Worm (Caenorhabditis elegans): ENCODE measurements around the gene syx-4.

syx-4 gene

ce11 chrIV:8432709-8433108 lies 24.4 kb upstream of the syx-4 start, which contains the start of the genes T26A8.4 and pdtf-1 (continued):
- TF ChIP-seq F16B12.6 (tag; optimal IDR thresholded peaks at IDR 0.05): peak; percentile 56
- peak; percentile 65 for TF ChIP-seq hpl-2 (GFP tag; optimal IDR thresholded peaks at IDR 0.05)
- TF ChIP-seq unc-98 (GFP tag; IDR thresholded peaks at IDR 0.05): no peak
- peak; percentile 95 for TF ChIP-seq nhr-47 (tag; optimal IDR thresholded peaks at IDR 0.05)
- TF ChIP-seq sup-37 (GFP tag; optimal IDR thresholded peaks at IDR 0.05): no peak
- TF ChIP-seq ets-5 (GFP tag; IDR thresholded peaks at IDR 0.05): no peak
- peak; percentile 82 to 94 for TF ChIP-seq lin-35 (GFP tag; optimal IDR thresholded peaks at IDR 0.05)
- TF ChIP-seq unc-62 (GFP tag; optimal IDR thresholded peaks at IDR 0.05): peak; percentile 19
- TF ChIP-seq irx-1 (tag; optimal IDR thresholded peaks at IDR 0.05): peak; percentile 83
- peak; percentile 42 for TF ChIP-seq C04F5.9 (tag; optimal IDR thresholded peaks at IDR 0.05)
- TF ChIP-seq aly-2 (tag; optimal IDR thresholded peaks at IDR 0.05): peak; percentile 50
- peak; percentile 82 for TF ChIP-seq dsc-1 (tag; optimal IDR thresholded peaks at IDR 0.05)
- peak; percentile 82 for TF ChIP-seq pax-3 (tag; optimal IDR thresholded peaks at IDR 0.05)
- TF ChIP-seq pag-3 (tag; optimal IDR thresholded peaks at IDR 0.05; ENCODE audit: borderline replicate concordance, insufficient read depth): no peak
- TF ChIP-seq swsn-7 (tag; optimal IDR thresholded peaks at IDR 0.05): peak; percentile 92
- TF ChIP-seq nhr-28 (tag; optimal IDR thresholded peaks at IDR 0.05): no peak
- TF ChIP-seq lsy-2 (tag; optimal IDR thresholded peaks at IDR 0.05): peak; percentile 99 to 100
- TF ChIP-seq snpc-4 (tag; optimal IDR thresholded peaks at IDR 0.05): peak; percentile 95
- TF ChIP-seq lir-3 (tag; optimal IDR thresholded peaks at IDR 0.05; ENCODE audit: poor library complexity): peak; percentile 67
- peak; percentile 57 for TF ChIP-seq C34B4.2 (tag; optimal IDR thresholded peaks at IDR 0.05)
- peak; percentile 49 for TF ChIP-seq elt-2 (tag; optimal IDR thresholded peaks at IDR 0.05)
- TF ChIP-seq lin-39 (tag; optimal IDR thresholded peaks at IDR 0.05): peak; percentile 72
- TF ChIP-seq vab-15 (tag; optimal IDR thresholded peaks at IDR 0.05): peak; percentile 24
- no peak for TF ChIP-seq nhr-76 (tag; optimal IDR thresholded peaks at IDR 0.05)
- TF ChIP-seq isw-1 (GFP tag; IDR thresholded peaks at IDR 0.05): peak; percentile 91
- TF ChIP-seq xbp-1 (tag; optimal IDR thresholded peaks at IDR 0.05): peak; percentile 95
- no peak for TF ChIP-seq hlh-4 (tag; optimal IDR thresholded peaks at IDR 0.05)
- TF ChIP-seq ceh-8 (GFP tag; optimal IDR thresholded peaks at IDR 0.05): peak; percentile 67
- TF ChIP-seq nhr-237 (tag; optimal IDR thresholded peaks at IDR 0.05): peak; percentile 80
- TF ChIP-seq fkh-8 (tag; optimal IDR thresholded peaks at IDR 0.05): peak; percentile 95
- TF ChIP-seq nhr-84 (tag; optimal IDR thresholded peaks at IDR 0.05): no peak

- no peak for TF ChIP-seq efl-1 (optimal IDR thresholded peaks at IDR 0.05)
- peak in 1 of 2 experiments; percentile 4 for TF ChIP-seq efl-1 (GFP tag; optimal IDR thresholded peaks at IDR 0.05 in 1 of 2)
- no peak for TF ChIP-seq ceh-88 (GFP tag; IDR thresholded peaks at IDR 0.05)
These were observed 10.2 kb upstream of the syx-4 start, which contains the start of gene T01B11.1 for ce11 chrIV:8446904-8447303. Gene T01B11.1 (plus strand): TSS chrIV:8447204.

ce11 chrIV:8449869-8450268 lies 7.2 kb upstream of the syx-4 start:
- TF ChIP-seq C34B4.2 (tag; optimal IDR thresholded peaks at IDR 0.05): no peak
- no peak for TF ChIP-seq ceh-90 (tag; optimal IDR thresholded peaks at IDR 0.05)
- TF ChIP-seq lsy-2 (tag; optimal IDR thresholded peaks at IDR 0.05): no peak
- no peak for TF ChIP-seq fkh-8 (tag; optimal IDR thresholded peaks at IDR 0.05)
- no peak for TF ChIP-seq ztf-4 (tag; optimal IDR thresholded peaks at IDR 0.05)
- no peak for TF ChIP-seq snpc-4 (tag; optimal IDR thresholded peaks at IDR 0.05)
- TF ChIP-seq C16A3.4 (tag; optimal IDR thresholded peaks at IDR 0.05): no peak

ce11 chrIV:8450534-8450933 lies 6.5 kb upstream of the syx-4 start:
- TF ChIP-seq mab-9 (GFP tag; IDR thresholded peaks at IDR 0.05): no peak
- no peak for TF ChIP-seq dsc-1 (tag; optimal IDR thresholded peaks at IDR 0.05)
- peak in 1 of 2 experiments; percentile 12 for TF ChIP-seq lsy-2 (tag; optimal IDR thresholded peaks at IDR 0.05)
- TF ChIP-seq grh-1 (GFP tag; IDR thresholded peaks at IDR 0.05): no peak
- peak in 1 of 2 experiments; percentile 7 for TF ChIP-seq lin-35 (GFP tag; optimal IDR thresholded peaks at IDR 0.05)
- TF ChIP-seq mep-1 (tag; optimal IDR thresholded peaks at IDR 0.05): no peak
- no peak for TF ChIP-seq C04F5.9 (tag; optimal IDR thresholded peaks at IDR 0.05)
- TF ChIP-seq nhr-76 (tag; optimal IDR thresholded peaks at IDR 0.05): no peak
- TF ChIP-seq ceh-88 (GFP tag; IDR thresholded peaks at IDR 0.05): no peak
- no peak for TF ChIP-seq fkh-4 (tag; optimal IDR thresholded peaks at IDR 0.05; ENCODE audit: borderline replicate concordance)
- TF ChIP-seq nhr-71 (tag; optimal IDR thresholded peaks at IDR 0.05): peak; percentile 17
- no peak for TF ChIP-seq rnt-1 (tag; optimal IDR thresholded peaks at IDR 0.05)
- no peak for TF ChIP-seq nhr-11 (tag; optimal IDR thresholded peaks at IDR 0.05)
- no peak for TF ChIP-seq efl-1 (optimal IDR thresholded peaks at IDR 0.05)
- TF ChIP-seq efl-1 (GFP tag; optimal IDR thresholded peaks at IDR 0.05 in 1 of 2): no peak
- no peak for TF ChIP-seq sup-37 (GFP tag; optimal IDR thresholded peaks at IDR 0.05)
- TF ChIP-seq nhr-12 (tag; optimal IDR thresholded peaks at IDR 0.05): no peak
- no peak for TF ChIP-seq F16B12.6 (tag; optimal IDR thresholded peaks at IDR 0.05)
- no peak for TF ChIP-seq mdl-1 (tag; optimal IDR thresholded peaks at IDR 0.05)
- no peak for TF ChIP-seq fkh-8 (tag; optimal IDR thresholded peaks at IDR 0.05)
- peak; percentile 1 for TF ChIP-seq blmp-1 (tag; optimal IDR thresholded peaks at IDR 0.05)
- TF ChIP-seq elt-2 (tag; optimal IDR thresholded peaks at IDR 0.05): peak; percentile 97
- TF ChIP-seq nhr-85 (tag): no peak
